Worm (Caenorhabditis elegans) whole organism, late embryonic: ENCODE data around the gene M88.4.

Source experiments
- C08G9.2 ChIP-seq: sonication (generic microtip); optimal IDR thresholded peaks from 2 replicates; lab custom pipeline; 2016; ENCODE audit warnings: mild to moderate bottlenecking, missing genetic modification characterization, moderate library complexity, missing compliant biosample characterization
- F13H6.1 ChIP-seq: sonication (generic microtip); optimal IDR thresholded peaks from 2 replicates; lab custom pipeline; 2016; ENCODE audit warnings: missing genetic modification characterization, missing compliant biosample characterization
- K02D7.2 ChIP-seq: sonication (generic microtip); optimal IDR thresholded peaks from 2 replicates; lab custom pipeline; 2017; ENCODE audit warnings: mild to moderate bottlenecking, missing genetic modification characterization, missing compliant biosample characterization
- K09A11.1 ChIP-seq: sonication (generic microtip); optimal IDR thresholded peaks from 2 replicates; lab custom pipeline; 2017; ENCODE audit warnings: antibody characterized with exemption, mild to moderate bottlenecking, missing genetic modification characterization, missing compliant biosample characterization; ENCODE audit not compliant: insufficient read depth
- Y22D7AL.16 ChIP-seq: sonication (generic microtip); optimal IDR thresholded peaks from 2 replicates; lab custom pipeline; 2016; ENCODE audit warnings: missing genetic modification characterization, missing compliant biosample characterization
- ahr-1 ChIP-seq: sonication (generic microtip); optimal IDR thresholded peaks from 2 replicates; lab custom pipeline; 2016; ENCODE audit warnings: missing genetic modification characterization, missing compliant biosample characterization
- ama-1 ChIP-seq: fragments of 150-350 bp; optimal IDR thresholded peaks from 2 replicates; lab custom pipeline; 2014
- ceh-19 ChIP-seq: fragments of 200-800 bp; sonication (Bioruptor generic); optimal IDR thresholded peaks from 2 replicates; lab custom pipeline; 2018; ENCODE audit warnings: mild to moderate bottlenecking, missing genetic modification characterization, missing compliant biosample characterization
- ceh-2 ChIP-seq: sonication (generic microtip); optimal IDR thresholded peaks from 2 replicates; lab custom pipeline; 2016; ENCODE audit warnings: missing genotype, missing genetic modification characterization, missing compliant biosample characterization
- ceh-24 ChIP-seq: sonication (generic microtip); optimal IDR thresholded peaks from 2 replicates; lab custom pipeline; 2016; ENCODE audit warnings: mild to moderate bottlenecking, missing genetic modification characterization, missing compliant biosample characterization
- ceh-45 ChIP-seq: fragments of 200-800 bp; sonication (Bioruptor generic); IDR thresholded peaks from 2 replicates; pipeline ENCODE4 v1.3.6; 2022; ENCODE audit warnings: missing genetic modification reagents, missing genetic modification characterization, missing compliant biosample characterization
- che-1 ChIP-seq: sonication (generic microtip); optimal IDR thresholded peaks from 2 replicates; lab custom pipeline; 2016; ENCODE audit warnings: mild to moderate bottlenecking, missing genetic modification characterization, missing compliant biosample characterization
- elt-2 ChIP-seq: sonication (generic microtip); optimal IDR thresholded peaks from 2 replicates; lab custom pipeline; 2016; ENCODE audit warnings: missing genetic modification reagents, missing genetic modification characterization, missing compliant biosample characterization
- elt-4 ChIP-seq: sonication (generic microtip); optimal IDR thresholded peaks from 2 replicates; lab custom pipeline; 2016; ENCODE audit warnings: missing genetic modification characterization, missing compliant biosample characterization
- ets-4 ChIP-seq: sonication (generic microtip); optimal IDR thresholded peaks from 2 replicates; lab custom pipeline; 2016; ENCODE audit warnings: missing genetic modification characterization, missing compliant biosample characterization
- eyg-1 ChIP-seq: sonication (generic microtip); optimal IDR thresholded peaks from 2 replicates; lab custom pipeline; 2016; ENCODE audit warnings: missing genotype, missing genetic modification characterization, missing compliant biosample characterization
- fax-1 ChIP-seq: sonication (generic microtip); optimal IDR thresholded peaks from 2 replicates; lab custom pipeline; 2016; ENCODE audit warnings: missing genotype, missing genetic modification characterization, missing compliant biosample characterization
- fkh-10 ChIP-seq: fragments of 150-350 bp; optimal IDR thresholded peaks from 2 replicates; lab custom pipeline; 2014; ENCODE audit warnings: missing biosample characterization, missing genetic modification reagents, missing genetic modification characterization
- fkh-6 ChIP-seq: sonication (generic microtip); optimal IDR thresholded peaks from 2 replicates; lab custom pipeline; 2016; ENCODE audit warnings: missing genetic modification characterization, missing compliant biosample characterization
- gmeb-2 ChIP-seq: sonication (generic microtip); optimal IDR thresholded peaks from 2 replicates; lab custom pipeline; 2016; ENCODE audit warnings: missing genetic modification characterization, inconsistent platforms, missing compliant biosample characterization
- hlh-15 ChIP-seq: sonication (generic microtip); optimal IDR thresholded peaks from 2 replicates; lab custom pipeline; 2016; ENCODE audit warnings: missing genetic modification characterization, missing compliant biosample characterization
- hlh-30 ChIP-seq: sonication (generic microtip); optimal IDR thresholded peaks from 2 replicates; lab custom pipeline; 2017; ENCODE audit warnings: antibody characterized with exemption, missing genetic modification characterization, missing compliant biosample characterization; ENCODE audit not compliant: insufficient read depth
- hlh-8 ChIP-seq: sonication (generic microtip); optimal IDR thresholded peaks from 2 replicates; lab custom pipeline; 2016; ENCODE audit warnings: missing genotype, missing genetic modification characterization, missing compliant biosample characterization
- nfya-1 ChIP-seq: sonication (generic microtip); optimal IDR thresholded peaks from 2 replicates; lab custom pipeline; 2017; ENCODE audit warnings: missing genetic modification characterization, mild to moderate bottlenecking, missing compliant biosample characterization, antibody characterized with exemption, moderate library complexity
- nhr-232 ChIP-seq: sonication (generic microtip); optimal IDR thresholded peaks from 2 replicates; lab custom pipeline; 2016; ENCODE audit warnings: missing genetic modification characterization, missing compliant biosample characterization
- odd-2 ChIP-seq: sonication (generic microtip); optimal IDR thresholded peaks from 2 replicates; lab custom pipeline; 2017; ENCODE audit warnings: antibody characterized with exemption, mild to moderate bottlenecking, missing genetic modification characterization, missing compliant biosample characterization
- pag-3 ChIP-seq: sonication (generic microtip); optimal IDR thresholded peaks from 2 replicates; lab custom pipeline; 2016; ENCODE audit warnings: missing compliant biosample characterization, missing genetic modification characterization, borderline replicate concordance
- pha-2 ChIP-seq: sonication (generic microtip); optimal IDR thresholded peaks from 2 replicates; lab custom pipeline; 2017; ENCODE audit warnings: mild to moderate bottlenecking, missing genetic modification characterization, missing compliant biosample characterization
- pha-4 ChIP-seq: fragments of 150-350 bp; optimal IDR thresholded peaks from 2 replicates; lab custom pipeline; 2018; ENCODE audit warnings: missing biosample characterization, missing genetic modification reagents, missing genetic modification characterization
- pqm-1 ChIP-seq: sonication (generic microtip); optimal IDR thresholded peaks from 2 replicates; lab custom pipeline; 2016; ENCODE audit warnings: missing genetic modification characterization, missing compliant biosample characterization
- syd-9 ChIP-seq: sonication (generic microtip); optimal IDR thresholded peaks from 2 replicates; lab custom pipeline; 2016; ENCODE audit warnings: mild to moderate bottlenecking, missing genetic modification characterization, moderate library complexity, missing compliant biosample characterization
- tbx-2 ChIP-seq: sonication (generic microtip); optimal IDR thresholded peaks from 2 replicates; lab custom pipeline; 2016; ENCODE audit warnings: missing genetic modification characterization, missing compliant biosample characterization
- unc-42 ChIP-seq: sonication (generic microtip); optimal IDR thresholded peaks from 2 replicates; lab custom pipeline; 2016; ENCODE audit warnings: missing genotype, missing genetic modification characterization, missing compliant biosample characterization
- unc-55 ChIP-seq: sonication (generic microtip); optimal IDR thresholded peaks from 2 replicates; lab custom pipeline; 2017; ENCODE audit warnings: missing biosample characterization, missing genetic modification reagents, missing genetic modification characterization
- zip-5 ChIP-seq: sonication (generic microtip); optimal IDR thresholded peaks from 2 replicates; lab custom pipeline; 2016; ENCODE audit warnings: missing genetic modification characterization, missing compliant biosample characterization

M88.4 gene

DNA sequence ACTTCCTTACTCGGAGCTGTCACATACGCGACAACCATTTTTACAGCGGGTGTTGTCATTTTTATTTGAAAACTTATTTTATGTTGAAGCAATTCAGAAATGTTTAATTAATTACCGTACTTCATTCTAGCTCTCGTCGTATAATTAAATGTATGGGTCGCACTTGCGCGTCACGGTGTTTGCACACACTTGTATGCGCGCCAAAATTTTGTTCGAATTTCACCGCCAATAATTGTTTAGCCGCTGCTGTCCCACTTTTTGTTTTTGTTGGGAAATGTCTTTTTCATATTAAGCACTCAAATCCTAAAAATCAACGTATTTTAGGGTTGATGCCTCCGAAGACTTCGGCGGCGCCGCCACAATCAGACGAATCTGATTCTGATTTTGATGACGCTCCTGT lies 38.3 kb downstream of the M88.4 start, which contains the start of the genes F35G12.7 and smc-4 (continued):
- TF ChIP-seq pqm-1 (tag; lab: Kevin White, UChicago) (no peak), pag-3 (no peak), unc-42 (tag; lab: Kevin White, UChicago) (peak; percentile 88), ahr-1 (tag; lab: Kevin White, UChicago) (no peak), C08G9.2 (tag; lab: Kevin White, UChicago) (no peak), zip-5 (no peak)

- TF ChIP-seq elt-2 (tag; lab: Kevin White, UChicago) (no peak), unc-55 (GFP tag; lab: Kevin White, UChicago) (no peak), ama-1 (lab: Kevin White, UChicago) (no peak)
Measured at ce11 chrIII:4593098-4593697, 44.4 kb downstream of the M88.4 start, which contains the start of gene erh-2. Gene erh-2 (plus strand): TSS chrIII:4593231.

- no peak for TF ChIP-seq gmeb-2
- no peak for TF ChIP-seq pha-4 (tag; lab: Kevin White, UChicago)
- TF ChIP-seq syd-9 (tag; lab: Kevin White, UChicago) = no peak
- TF ChIP-seq K09A11.1 (tag; lab: Kevin White, UChicago) = no peak
- TF ChIP-seq ceh-19 = no peak
- TF ChIP-seq fax-1 (tag; lab: Kevin White, UChicago) = no peak
- no peak for TF ChIP-seq ceh-45
- no peak for TF ChIP-seq odd-2
- no peak for TF ChIP-seq eyg-1
- TF ChIP-seq che-1 (tag; lab: Kevin White, UChicago) = no peak
- no peak for TF ChIP-seq fkh-6 (tag; lab: Kevin White, UChicago)
Measured at ce11 chrIII:4594324-4594723, 45.5 kb downstream of the M88.4 start, which contains the start of gene apc-11. Gene apc-11 (minus strand): TSS chrIII:4594424.

DNA sequence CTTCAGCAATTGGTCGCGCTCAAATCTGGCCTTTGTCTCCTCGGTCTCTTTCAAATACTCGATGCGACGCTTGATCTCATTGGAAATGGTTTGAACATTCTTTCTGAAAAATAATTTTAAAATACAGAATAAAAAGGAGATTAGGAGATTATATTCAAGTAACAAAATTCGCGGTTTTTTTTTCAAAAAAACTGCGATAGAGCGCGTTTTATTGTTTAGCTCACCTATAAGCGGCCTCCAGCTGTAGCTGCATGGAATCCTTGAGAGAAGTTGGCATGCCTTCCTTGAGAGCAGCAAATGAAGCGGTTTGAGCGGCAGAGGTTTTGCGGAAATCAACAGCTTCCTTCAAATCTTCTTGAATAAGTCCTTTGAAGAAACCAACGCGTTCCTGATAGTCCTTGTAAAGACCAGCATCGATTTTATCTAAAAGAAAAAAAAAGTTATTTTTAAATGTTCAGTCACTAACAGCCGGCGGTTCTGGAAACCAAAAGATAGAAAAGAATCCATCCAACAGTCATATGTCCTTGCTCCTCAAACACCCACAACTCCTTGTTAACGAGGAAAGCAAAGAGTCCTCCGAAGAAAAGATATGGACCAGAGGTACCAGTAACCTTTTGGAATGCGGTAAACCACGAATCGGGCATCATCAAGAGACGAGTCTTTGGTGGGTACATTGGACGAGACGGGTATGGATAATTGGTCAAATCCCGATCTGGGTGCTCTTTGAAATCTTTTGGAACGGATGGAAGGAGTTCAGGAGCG lies 46.1 kb downstream of the M88.4 start:
- TF ChIP-seq ets-4 (tag; lab: Kevin White, UChicago) = no peak
- TF ChIP-seq hlh-15 (tag; lab: Kevin White, UChicago) = no peak
- TF ChIP-seq Y22D7AL.16 (tag; lab: Kevin White, UChicago) = no peak
- no peak for TF ChIP-seq ceh-24 (tag; lab: Kevin White, UChicago)
- no peak for TF ChIP-seq elt-4
- TF ChIP-seq zip-5 = no peak
- TF ChIP-seq F13H6.1 = no peak
- no peak for TF ChIP-seq nfya-1 (tag; lab: Kevin White, UChicago)
- TF ChIP-seq nhr-232 (tag; lab: Kevin White, UChicago) = no peak
- no peak for TF ChIP-seq K02D7.2 (tag; lab: Kevin White, UChicago)
- no peak for TF ChIP-seq elt-2 (tag; lab: Kevin White, UChicago)
- no peak for TF ChIP-seq hlh-30 (tag; lab: Kevin White, UChicago)
- no peak for TF ChIP-seq pha-4 (tag; lab: Kevin White, UChicago)
- TF ChIP-seq, all 69 proteins: peak for 0

- TF ChIP-seq ama-1 (lab: Kevin White, UChicago) = no peak
- no peak for TF ChIP-seq syd-9 (tag; lab: Kevin White, UChicago)
- no peak for TF ChIP-seq fkh-10
- TF ChIP-seq elt-4 = no peak
- TF ChIP-seq unc-42 (tag; lab: Kevin White, UChicago) = no peak
- no peak for TF ChIP-seq ceh-2 (tag; lab: Kevin White, UChicago)
- no peak for TF ChIP-seq hlh-30 (tag; lab: Kevin White, UChicago)
- no peak for TF ChIP-seq pha-2 (tag; lab: Kevin White, UChicago)
- TF ChIP-seq tbx-2 = no peak
- no peak for TF ChIP-seq che-1 (tag; lab: Kevin White, UChicago)
- TF ChIP-seq pha-4 (tag; lab: Kevin White, UChicago) = no peak
- TF ChIP-seq hlh-8 (tag; lab: Kevin White, UChicago) = no peak
- TF ChIP-seq ceh-24 (tag; lab: Kevin White, UChicago) = no peak
Measured at ce11 chrIII:4595771-4596227, 47.0 kb downstream of the M88.4 start, which contains the start of gene asb-1. Gene asb-1 (minus strand): TSS chrIII:4595821.
